Worm (Caenorhabditis elegans) whole organism, mixed stage, embryonic: ENCODE measurements around the gene F13B12.7.

ENCODE experiments used
- lin-32 ChIP-seq: fragments of 200-800 bp; sonication (Bioruptor generic); optimal IDR thresholded peaks from 2 replicates; lab custom pipeline; 2018; ENCODE audit warnings: mild to moderate bottlenecking, missing genetic modification characterization, missing compliant biosample characterization
- mab-5 ChIP-seq: fragments of 150-350 bp; optimal IDR thresholded peaks from 2 replicates; lab custom pipeline; 2014; ENCODE audit warnings: missing biosample characterization, missing genetic modification characterization
- nhr-76 ChIP-seq: sonication (generic microtip); optimal IDR thresholded peaks from 2 replicates; lab custom pipeline; 2017; ENCODE audit warnings: missing biosample characterization, missing genetic modification characterization
- sptf-1 ChIP-seq: sonication (generic microtip); optimal IDR thresholded peaks from 2 replicates; lab custom pipeline; 2017; ENCODE audit warnings: mild to moderate bottlenecking, missing genetic modification characterization, moderate library complexity, missing compliant biosample characterization
- unc-120 ChIP-seq: sonication (generic microtip); optimal IDR thresholded peaks from 2 replicates; lab custom pipeline; 2017; ENCODE audit warnings: missing genetic modification characterization, missing compliant biosample characterization; ENCODE audit not compliant: poor library complexity, severe bottlenecking

Gene F13B12.7

ce11 chrIV:10489409-10489808 lies 45.8 kb downstream of the F13B12.7 start:
- TF ChIP-seq lin-32 (GFP tag; lab: Kevin White, UChicago): no peak
- no peak for TF ChIP-seq nhr-76
- TF ChIP-seq unc-120 (tag; lab: Kevin White, UChicago): no peak
- TF ChIP-seq mab-5 (tag; lab: Kevin White, UChicago): no peak
- no peak for TF ChIP-seq sptf-1 (tag; lab: Kevin White, UChicago)
- TF ChIP-seq, all 35 proteins: peak for 0
